Worm (Caenorhabditis elegans) whole organism, L4/young adult: Measurements from ENCODE around the gene C45B11.5.

Source experiments
- W03F9.2 ChIP-seq: fragments of 150-350 bp; optimal IDR thresholded peaks from 2 replicates; lab custom pipeline; 2014; ENCODE audit warnings: missing biosample characterization, missing genetic modification characterization
- him-1 ChIP-seq: sonication (generic microtip); optimal IDR thresholded peaks from 2 replicates; lab custom pipeline; 2016; ENCODE audit warnings: missing genotype, missing genetic modification reagents, missing genetic modification characterization, missing compliant biosample characterization

ce11 chrV:11007651-11008050 is 33.9 kb upstream of the C45B11.5 start:
- no peak for TF ChIP-seq him-1
- TF ChIP-seq W03F9.2 = no peak
